Worm (Caenorhabditis elegans): Measurements from ENCODE around the gene T19H12.15.

Gene T19H12.15

DNA sequence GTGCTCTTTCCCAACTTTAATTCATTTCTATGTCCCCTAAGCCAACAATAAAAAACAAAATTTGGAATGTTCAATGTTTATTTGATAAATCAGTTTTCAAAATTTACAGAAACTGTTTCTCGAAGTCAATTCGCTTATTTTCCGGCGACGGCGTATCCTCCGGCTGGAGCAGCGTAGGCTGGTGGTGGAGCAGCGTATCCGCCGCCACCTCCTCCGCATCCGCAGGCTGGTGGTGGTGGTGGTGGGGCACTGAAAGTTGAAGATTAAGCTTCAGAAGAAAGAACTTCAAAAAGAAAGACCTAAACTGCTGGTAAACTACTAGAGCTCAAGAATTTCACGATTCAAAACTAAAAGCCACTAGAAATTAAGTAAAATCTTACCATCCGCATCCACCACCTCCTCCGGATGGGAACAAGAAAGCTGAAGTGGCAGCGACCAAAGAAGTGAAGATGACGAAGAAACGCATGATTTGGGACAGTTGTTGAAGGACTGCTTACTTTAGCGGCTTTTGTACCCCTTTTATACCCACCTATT is 39.0 kb upstream of the T19H12.15 start, which contains the start of gene C02E7.7:
Gene C02E7.7, minus strand, starts transcription at position 484 of the 534 bp plus-strand sequence.
- TF ChIP-seq F10B5.3 (tag; optimal IDR thresholded peaks at IDR 0.05) (no peak), set-16 (GFP tag; IDR thresholded peaks at IDR 0.05) (peak; percentile 80)

DNA sequence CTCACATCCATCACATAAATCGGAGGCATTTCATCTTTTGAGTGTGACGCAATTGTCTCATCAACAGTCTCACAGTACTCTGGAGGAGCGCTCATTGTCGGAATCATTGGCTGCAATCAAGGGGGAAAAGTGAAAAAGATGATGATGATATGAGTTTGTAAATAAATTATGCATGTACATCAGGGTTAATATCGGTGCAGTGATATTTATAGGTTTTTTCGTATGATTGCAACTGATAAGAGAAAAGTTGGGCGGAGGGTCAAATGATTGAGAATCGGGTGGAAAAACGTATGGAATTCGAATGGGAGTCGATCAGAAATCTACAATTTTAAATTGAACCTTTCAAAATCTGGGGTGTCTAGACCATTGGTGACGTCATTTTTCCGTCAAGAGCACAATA is 35.7 kb upstream of the T19H12.15 start, which contains the start of gene H23N18.6:
Gene H23N18.6, minus strand, starts transcription at position 201 of the 400 bp plus-strand sequence.
- no peak for TF ChIP-seq ceh-28 (tag; optimal IDR thresholded peaks at IDR 0.05)
- TF ChIP-seq lsy-2 (tag; optimal IDR thresholded peaks at IDR 0.05) = no peak
- peak; percentile 69 for TF ChIP-seq nhr-28 (tag; optimal IDR thresholded peaks at IDR 0.05)
- no peak for TF ChIP-seq lin-15B (tag; optimal IDR thresholded peaks at IDR 0.05)
- no peak for TF ChIP-seq lim-7 (GFP tag; IDR thresholded peaks at IDR 0.05)
- 0 out of 2 replicates have a peak, but pooled peaks have one; percentile 9 for TF ChIP-seq dmd-6 (GFP tag; IDR thresholded peaks at IDR 0.05)
- no peak for TF ChIP-seq D1046.2 (GFP tag; IDR thresholded peaks at IDR 0.05)
- TF ChIP-seq lin-38 (GFP tag; IDR thresholded peaks at IDR 0.05) = no peak
- no peak for TF ChIP-seq fkh-10 (GFP tag; optimal IDR thresholded peaks at IDR 0.05)
- no peak for TF ChIP-seq egl-27 (tag; optimal IDR thresholded peaks at IDR 0.05)
- TF ChIP-seq nhr-41 (GFP tag; IDR thresholded peaks at IDR 0.05) = no peak
- TF ChIP-seq T26A8.4 (GFP tag; IDR thresholded peaks at IDR 0.05) = no peak
- no peak for TF ChIP-seq saeg-2 (GFP tag; IDR thresholded peaks at IDR 0.05)
- TF ChIP-seq ztf-11 (tag; optimal IDR thresholded peaks at IDR 0.05) = no peak
- no peak for TF ChIP-seq T20F7.1 (GFP tag; optimal IDR thresholded peaks at IDR 0.05)
- TF ChIP-seq lin-29 (GFP tag; IDR thresholded peaks at IDR 0.05) = no peak
- no peak for TF ChIP-seq tag-97 (GFP tag; IDR thresholded peaks at IDR 0.05)
- no peak for TF ChIP-seq zfp-3 (GFP tag; conservative IDR thresholded peaks at IDR 0.05)
- TF ChIP-seq hlh-11 (tag; optimal IDR thresholded peaks at IDR 0.05) = peak; percentile 28
- TF ChIP-seq pqm-1 (tag; optimal IDR thresholded peaks at IDR 0.05) = peak; percentile 77
- no peak for TF ChIP-seq F44E2.7 (GFP tag; IDR thresholded peaks at IDR 0.05)
- peak; percentile 48; the same call in 1 of the 2 replicates for TF ChIP-seq php-3 (GFP tag; IDR thresholded peaks at IDR 0.05)
- TF ChIP-seq aha-1 (tag) = peak; percentile 4
- TF ChIP-seq daf-8 (GFP tag; IDR thresholded peaks at IDR 0.05) = no peak
- no peak for TF ChIP-seq daf-19 (GFP tag; conservative IDR thresholded peaks at IDR 0.05)
- TF ChIP-seq dmd-9 (GFP tag; IDR thresholded peaks at IDR 0.05) = no peak
- no peak for TF ChIP-seq skn-1 (tag; optimal IDR thresholded peaks at IDR 0.05)
- no peak for TF ChIP-seq ZK337.2 (GFP tag; IDR thresholded peaks at IDR 0.05)
- no peak for TF ChIP-seq nhr-48 (tag; optimal IDR thresholded peaks at IDR 0.05)
- TF ChIP-seq mxl-3 (GFP tag; optimal IDR thresholded peaks at IDR 0.05) = no peak
- TF ChIP-seq madf-9 (GFP tag; conservative IDR thresholded peaks at IDR 0.05) = no peak
- TF ChIP-seq vab-7 (GFP tag; IDR thresholded peaks at IDR 0.05) = no peak
- no peak for TF ChIP-seq spr-1 (tag; optimal IDR thresholded peaks at IDR 0.05)

DNA sequence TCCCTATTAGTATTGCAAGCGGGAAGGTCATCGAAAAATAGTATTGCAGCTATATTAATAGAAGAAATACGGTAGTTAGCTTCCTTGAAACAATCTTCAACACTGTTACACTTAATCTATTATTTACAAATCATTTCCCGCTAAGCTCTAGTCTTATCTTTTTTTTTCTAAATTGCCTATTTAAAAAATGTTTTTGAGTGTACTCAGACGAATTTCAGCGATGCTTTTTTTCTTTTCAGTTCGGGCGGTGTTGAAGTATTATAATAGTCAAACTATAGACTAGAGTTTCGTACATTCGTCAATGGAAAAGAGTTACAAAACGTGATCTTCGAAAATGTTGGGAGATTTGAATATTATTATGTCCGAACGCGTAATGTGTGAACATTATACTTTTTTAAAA is 34.7 kb upstream of the T19H12.15 start:
- TF ChIP-seq jun-1 (tag; optimal IDR thresholded peaks at IDR 0.05) = no peak
- no peak for TF ChIP-seq aha-1 (tag)
- no peak for TF ChIP-seq ceh-82 (tag; optimal IDR thresholded peaks at IDR 0.05)
- no peak for TF ChIP-seq daf-12 (tag; optimal IDR thresholded peaks at IDR 0.05)
- no peak for TF ChIP-seq egl-27 (tag; optimal IDR thresholded peaks at IDR 0.05)
- no peak for TF ChIP-seq nhr-25 (tag; optimal IDR thresholded peaks at IDR 0.05; ENCODE audit: borderline replicate concordance, insufficient read depth)
- TF ChIP-seq lir-3 (tag; optimal IDR thresholded peaks at IDR 0.05) = no peak
- TF ChIP-seq Y5F2A.4 (GFP tag; optimal IDR thresholded peaks at IDR 0.05) = no peak

All from whole organism, L4 larva.